Fruit fly (Drosophila melanogaster) whole organism, pupa: Measurements from ENCODE around the gene qless.

ENCODE experiments used
- CG8301 ChIP-seq: fragments of 200-800 bp; sonication (Bioruptor generic); optimal IDR thresholded peaks from 2 replicates; lab custom pipeline; 2018; ENCODE audit warnings: missing biosample characterization, mild to moderate bottlenecking, missing genetic modification characterization
- EcR ChIP-seq: fragments of 200-800 bp; sonication (Bioruptor generic); optimal IDR thresholded peaks from 3 replicates; lab custom pipeline; 2019; ENCODE audit warnings: missing biosample characterization, missing genetic modification characterization, mild to moderate bottlenecking, moderate library complexity, missing genetic modification reagents
- Snoo ChIP-seq: fragments of 200-800 bp; sonication (Bioruptor generic); optimal IDR thresholded peaks from 3 replicates; lab custom pipeline; 2017; ENCODE audit warnings: missing biosample characterization, mild to moderate bottlenecking, missing genetic modification characterization, inconsistent platforms

DNA sequence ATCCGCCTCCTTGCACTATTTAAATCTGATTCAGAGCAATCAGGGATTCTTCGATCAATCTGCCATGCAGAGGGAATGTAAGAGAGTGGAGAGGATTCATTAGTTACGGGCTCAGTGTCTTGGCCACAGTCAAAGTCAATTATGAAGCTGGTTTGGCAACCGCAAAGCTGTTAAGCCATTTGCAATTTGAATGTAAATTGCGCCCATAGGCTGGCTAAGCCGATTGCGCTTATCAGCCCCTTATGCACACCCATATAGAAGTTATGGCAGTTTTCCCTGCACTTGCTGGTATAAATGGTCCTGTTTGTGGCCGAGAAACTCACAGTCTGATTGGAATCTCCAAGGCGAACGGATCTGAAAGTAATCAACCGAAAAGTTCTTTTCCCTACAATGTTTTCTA is 9.9 kb upstream of the qless start, which contains the start of gene CAH5:
- no peak for TF ChIP-seq EcR (GFP tag; lab: Kevin White, UChicago)
- TF ChIP-seq CG8301: no peak
- no peak for TF ChIP-seq Snoo (tag; lab: Kevin White, UChicago)
